Worm (Caenorhabditis elegans) whole organism, late embryonic: ENCODE measurements around the gene F26D2.14.

Experiments
- K02D7.2 ChIP-seq: sonication (generic microtip); optimal IDR thresholded peaks from 2 replicates; lab custom pipeline; 2017; ENCODE audit warnings: mild to moderate bottlenecking, missing genetic modification characterization, missing compliant biosample characterization
- T23F11.4 ChIP-seq: fragments of 200-800 bp; sonication (Bioruptor generic); optimal IDR thresholded peaks from 2 replicates; lab custom pipeline; 2018; ENCODE audit warnings: mild to moderate bottlenecking, missing genetic modification characterization, missing compliant biosample characterization
- ama-1 ChIP-seq: fragments of 150-350 bp; optimal IDR thresholded peaks from 2 replicates; lab custom pipeline; 2014
- ceh-14 ChIP-seq: sonication (generic microtip); optimal IDR thresholded peaks from 2 replicates; lab custom pipeline; 2016; ENCODE audit warnings: missing genotype, missing genetic modification characterization, missing compliant biosample characterization
- ceh-19 ChIP-seq: fragments of 200-800 bp; sonication (Bioruptor generic); optimal IDR thresholded peaks from 2 replicates; lab custom pipeline; 2018; ENCODE audit warnings: mild to moderate bottlenecking, missing genetic modification characterization, missing compliant biosample characterization
- ceh-30 ChIP-seq: fragments of 150-350 bp; optimal IDR thresholded peaks from 2 replicates; lab custom pipeline; 2014; ENCODE audit warnings: missing biosample characterization, missing genetic modification characterization
- che-1 ChIP-seq: sonication (generic microtip); optimal IDR thresholded peaks from 2 replicates; lab custom pipeline; 2016; ENCODE audit warnings: mild to moderate bottlenecking, missing genetic modification characterization, missing compliant biosample characterization
- fkh-6 ChIP-seq: sonication (generic microtip); optimal IDR thresholded peaks from 2 replicates; lab custom pipeline; 2016; ENCODE audit warnings: missing genetic modification characterization, missing compliant biosample characterization
- gmeb-2 ChIP-seq: sonication (generic microtip); optimal IDR thresholded peaks from 2 replicates; lab custom pipeline; 2016; ENCODE audit warnings: missing genetic modification characterization, inconsistent platforms, missing compliant biosample characterization
- hlh-13 ChIP-seq: fragments of 200-800 bp; sonication (Bioruptor generic); optimal IDR thresholded peaks from 2 replicates; lab custom pipeline; 2018; ENCODE audit warnings: mild to moderate bottlenecking, missing genetic modification characterization, missing compliant biosample characterization
- hlh-6 ChIP-seq: sonication (generic microtip); optimal IDR thresholded peaks from 2 replicates; lab custom pipeline; 2016; ENCODE audit warnings: missing genotype, missing genetic modification characterization, missing compliant biosample characterization
- hlh-8 ChIP-seq: sonication (generic microtip); optimal IDR thresholded peaks from 2 replicates; lab custom pipeline; 2016; ENCODE audit warnings: missing genotype, missing genetic modification characterization, missing compliant biosample characterization
- lin-11 ChIP-seq: fragments of 200-800 bp; sonication (Bioruptor generic); optimal IDR thresholded peaks from 2 replicates; lab custom pipeline; 2018; ENCODE audit warnings: mild to moderate bottlenecking, missing genetic modification characterization, missing compliant biosample characterization
- pat-9 ChIP-seq: fragments of 200-800 bp; sonication (Bioruptor generic); optimal IDR thresholded peaks from 2 replicates; lab custom pipeline; 2018; ENCODE audit warnings: mild to moderate bottlenecking, missing genetic modification characterization, moderate library complexity, missing compliant biosample characterization
- pax-1 ChIP-seq: fragments of 150-350 bp; optimal IDR thresholded peaks from 2 replicates; lab custom pipeline; 2014; ENCODE audit warnings: missing biosample characterization, missing genetic modification characterization
- pqm-1 ChIP-seq: sonication (generic microtip); optimal IDR thresholded peaks from 2 replicates; lab custom pipeline; 2016; ENCODE audit warnings: missing genetic modification characterization, missing compliant biosample characterization
- pros-1 ChIP-seq: fragments of 150-350 bp; optimal IDR thresholded peaks from 2 replicates; lab custom pipeline; 2014; ENCODE audit warnings: missing biosample characterization, missing genetic modification reagents, missing genetic modification characterization
- sox-2 ChIP-seq: fragments of 200-800 bp; sonication (Bioruptor generic); IDR thresholded peaks from 2 replicates; pipeline ENCODE4 v1.3.6; 2022; ENCODE audit warnings: missing genetic modification reagents, missing genetic modification characterization, missing compliant biosample characterization
- sox-4 ChIP-seq: sonication (generic microtip); optimal IDR thresholded peaks from 2 replicates; lab custom pipeline; 2017; ENCODE audit warnings: mild to moderate bottlenecking, missing genetic modification characterization, inconsistent platforms, missing compliant biosample characterization
- syd-9 ChIP-seq: sonication (generic microtip); optimal IDR thresholded peaks from 2 replicates; lab custom pipeline; 2016; ENCODE audit warnings: mild to moderate bottlenecking, missing genetic modification characterization, moderate library complexity, missing compliant biosample characterization
- tbx-7 ChIP-seq: sonication (generic microtip); optimal IDR thresholded peaks from 2 replicates; lab custom pipeline; 2016; ENCODE audit warnings: missing genotype, missing genetic modification characterization, missing compliant biosample characterization
- ttx-3 ChIP-seq: sonication (generic microtip); optimal IDR thresholded peaks from 2 replicates; lab custom pipeline; 2016; ENCODE audit warnings: missing genetic modification reagents, missing genetic modification characterization, missing compliant biosample characterization
- ztf-16 ChIP-seq: sonication (generic microtip); optimal IDR thresholded peaks from 2 replicates; lab custom pipeline; 2017; ENCODE audit warnings: missing genetic modification characterization, missing compliant biosample characterization

Gene F26D2.14

ce11 chrV:16483044-16483443 is 47.4 kb downstream of the F26D2.14 start, which contains the start of gene F57E7.2:
F57E7.2 (minus strand) TSS chrV:16483144.
- TF ChIP-seq T23F11.4: no peak
- no peak for TF ChIP-seq fkh-6 (tag; lab: Kevin White, UChicago)
- TF ChIP-seq sox-4 (tag; lab: Kevin White, UChicago): no peak
- no peak for TF ChIP-seq lin-11
- no peak for TF ChIP-seq pqm-1 (tag; lab: Kevin White, UChicago)
- no peak for TF ChIP-seq pat-9 (tag; lab: Kevin White, UChicago)
- no peak for TF ChIP-seq K02D7.2 (tag; lab: Kevin White, UChicago)
- TF ChIP-seq che-1 (tag; lab: Kevin White, UChicago): no peak
- TF ChIP-seq ztf-16 (tag; lab: Kevin White, UChicago): no peak
- no peak for TF ChIP-seq sox-2 (GFP tag; lab: Robert Waterston, UW)
- no peak for TF ChIP-seq gmeb-2 (tag; lab: Kevin White, UChicago)
- TF ChIP-seq ama-1 (lab: Kevin White, UChicago): no peak
- no peak for TF ChIP-seq syd-9 (tag; lab: Kevin White, UChicago)
- TF ChIP-seq tbx-7 (tag; lab: Kevin White, UChicago): no peak
- no peak for TF ChIP-seq hlh-8
- TF ChIP-seq hlh-6 (tag; lab: Kevin White, UChicago): no peak
- TF ChIP-seq ceh-30: no peak
- no peak for TF ChIP-seq ceh-19 (GFP tag; lab: Kevin White, UChicago)
- no peak for TF ChIP-seq pax-1 (tag; lab: Kevin White, UChicago)
- no peak for TF ChIP-seq hlh-13 (GFP tag; lab: Kevin White, UChicago)

- no peak for TF ChIP-seq ceh-14 (tag; lab: Kevin White, UChicago)
- no peak for TF ChIP-seq hlh-6 (tag; lab: Kevin White, UChicago)
- no peak for TF ChIP-seq pros-1
- TF ChIP-seq ceh-19 (GFP tag; lab: Kevin White, UChicago): no peak
- no peak for TF ChIP-seq ttx-3 (tag; lab: Kevin White, UChicago)
- TF ChIP-seq, all 69 proteins: peak for 0
These were observed 48.0 kb downstream of the F26D2.14 start, which contains the start of gene srh-139 for ce11 chrV:16483681-16484080. srh-139 (plus strand) TSS chrV:16483981.
